Fruit fly (Drosophila melanogaster) S2 (cell line): ENCODE results near the gene mal.

Experiments used
- CG8478 ChIP-seq: fragments of >200 bp; optimal IDR thresholded peaks from 2 replicates; lab custom pipeline; 2018
- CTCF ChIP-seq, 2 experiments: fragments of >200 bp; optimal IDR thresholded peaks; 2 replicates each; lab custom pipeline; 2018

- TF ChIP-seq CG8478 (lab: Kevin White, UChicago) (no peak), CTCF (optimal IDR thresholded peaks at IDR 0.05; lab: Kevin White, UChicago) (no peak)
These were observed 10.6 kb upstream of the mal start, which contains the start of gene Obp19c for dm6 chrX:20418864-20419263.
